Worm (Caenorhabditis elegans) whole organism, L1 larva: ENCODE results near the gene F14D7.9.

Source experiments
- F16B12.6 ChIP-seq: fragments of 150-350 bp; optimal IDR thresholded peaks from 2 replicates; lab custom pipeline; 2014; ENCODE audit warnings: missing biosample characterization, missing genetic modification characterization
- aha-1 ChIP-seq: fragments of 150-350 bp; optimal IDR thresholded peaks from 2 replicates; lab custom pipeline; 2014; ENCODE audit warnings: missing biosample characterization, missing genetic modification characterization
- alr-1 ChIP-seq: fragments of 200-800 bp; sonication (Bioruptor generic); optimal IDR thresholded peaks from 2 replicates; lab custom pipeline; 2018; ENCODE audit warnings: borderline replicate concordance, mild to moderate bottlenecking, missing genetic modification characterization, missing compliant biosample characterization
- aly-2 ChIP-seq: fragments of 150-350 bp; optimal IDR thresholded peaks from 2 replicates; lab custom pipeline; 2014; ENCODE audit warnings: missing biosample characterization, missing genetic modification characterization
- ama-1 ChIP-seq: fragments of 150-350 bp; optimal IDR thresholded peaks from 2 replicates; lab custom pipeline; 2014
- ceh-63 ChIP-seq: fragments of 200-800 bp; sonication (Bioruptor generic); optimal IDR thresholded peaks from 2 replicates; lab custom pipeline; 2018; ENCODE audit warnings: mild to moderate bottlenecking, missing genetic modification characterization, missing compliant biosample characterization
- ceh-8 ChIP-seq: fragments of 200-800 bp; sonication (Bioruptor generic); optimal IDR thresholded peaks from 2 replicates; lab custom pipeline; 2018; ENCODE audit warnings: mild to moderate bottlenecking, missing genetic modification characterization, moderate library complexity, missing compliant biosample characterization
- ceh-88 ChIP-seq: fragments of 200-800 bp; sonication (Bioruptor generic); IDR thresholded peaks from 2 replicates; pipeline ENCODE4 v1.3.6; 2022; ENCODE audit warnings: missing genetic modification characterization, missing compliant biosample characterization
- dpl-1 ChIP-seq, 3 experiments: fragments of 150-350 bp in 2 of 3; sonication (generic microtip) in 1 of 3; optimal IDR thresholded peaks; 2 replicates each; lab custom pipeline; 2014 to 2017; ENCODE audit warnings: missing biosample characterization in 3 of 3, missing genetic modification characterization in 3 of 3, missing genetic modification reagents in 3 of 3
- efl-1 ChIP-seq, 4 experiments: fragments of 150-350 bp; optimal IDR thresholded peaks in 3 of 4; peaks in 1 of 4; 1 replicate in 1 of 4; 2 replicates in 3 of 4; lab custom pipeline; 2014; ENCODE audit warnings: missing biosample characterization in 2 of 4, missing genetic modification characterization in 2 of 4, missing genetic modification reagents in 2 of 4
- efl-3 ChIP-seq: fragments of 200-800 bp; sonication (Bioruptor generic); optimal IDR thresholded peaks from 2 replicates; lab custom pipeline; 2018; ENCODE audit warnings: mild to moderate bottlenecking, missing genetic modification characterization, missing compliant biosample characterization
- egl-27 ChIP-seq, 2 experiments: fragments of 150-350 bp in 1 of 2; sonication (generic microtip); optimal IDR thresholded peaks; 3 replicates each; lab custom pipeline; 2017 to 2018; ENCODE audit warnings: missing biosample characterization in 2 of 2, missing genetic modification characterization in 2 of 2, missing genetic modification reagents in 2 of 2
- elt-2 ChIP-seq: sonication (generic microtip); optimal IDR thresholded peaks from 2 replicates; lab custom pipeline; 2016; ENCODE audit warnings: missing genetic modification characterization, mild to moderate bottlenecking, inconsistent platforms, missing compliant biosample characterization, missing genetic modification reagents
- elt-3 ChIP-seq, 6 experiments: fragments of 150-350 bp in 1 of 6; sonication (generic microtip); optimal IDR thresholded peaks; 2 replicates each; lab custom pipeline; 2017 to 2018; ENCODE audit warnings: missing biosample characterization in 6 of 6, missing genetic modification characterization in 6 of 6, inconsistent platforms in 1 of 6
- fkh-10 ChIP-seq: sonication (generic microtip); optimal IDR thresholded peaks from 2 replicates; lab custom pipeline; 2017; ENCODE audit warnings: missing biosample characterization, missing genetic modification reagents, missing genetic modification characterization
- fkh-4 ChIP-seq: sonication (generic microtip); optimal IDR thresholded peaks from 2 replicates; lab custom pipeline; 2016; ENCODE audit warnings: missing compliant biosample characterization, missing genetic modification characterization, borderline replicate concordance
- fkh-8 ChIP-seq: sonication (generic microtip); optimal IDR thresholded peaks from 2 replicates; lab custom pipeline; 2016; ENCODE audit warnings: mild to moderate bottlenecking, missing genetic modification characterization, missing compliant biosample characterization
- hlh-17 ChIP-seq: fragments of 200-800 bp; sonication (Bioruptor generic); optimal IDR thresholded peaks from 2 replicates; lab custom pipeline; 2018; ENCODE audit warnings: missing genetic modification characterization, mild to moderate bottlenecking, missing compliant biosample characterization, moderate library complexity, borderline replicate concordance
- irx-1 ChIP-seq: sonication (generic microtip); optimal IDR thresholded peaks from 2 replicates; lab custom pipeline; 2016; ENCODE audit warnings: missing genetic modification characterization, missing compliant biosample characterization
- lin-15B ChIP-seq: fragments of 150-350 bp; sonication (generic microtip); optimal IDR thresholded peaks from 3 replicates; lab custom pipeline; 2014; ENCODE audit warnings: missing biosample characterization, missing genetic modification characterization
- lin-35 ChIP-seq, 2 experiments: fragments of 150-350 bp; optimal IDR thresholded peaks; 2 replicates each; lab custom pipeline; 2014; ENCODE audit warnings: missing biosample characterization in 2 of 2, missing genetic modification characterization in 2 of 2, missing genetic modification reagents in 2 of 2
- lin-39 ChIP-seq: fragments of 150-350 bp; optimal IDR thresholded peaks from 2 replicates; lab custom pipeline; 2014; ENCODE audit warnings: missing biosample characterization, missing genetic modification reagents, missing genetic modification characterization
- mab-9 ChIP-seq: fragments of 200-800 bp; sonication (Bioruptor generic); IDR thresholded peaks from 2 replicates; pipeline ENCODE4 v1.3.6; 2022; ENCODE audit warnings: missing genetic modification reagents, missing genetic modification characterization, missing compliant biosample characterization
- mdl-1 ChIP-seq, 2 experiments: fragments of 150-350 bp; optimal IDR thresholded peaks; 2 replicates each; lab custom pipeline; 2014 to 2017; ENCODE audit warnings: missing biosample characterization in 2 of 2, missing genetic modification characterization in 2 of 2, inconsistent platforms in 1 of 2
- mef-2 ChIP-seq: fragments of 150-350 bp; optimal IDR thresholded peaks from 2 replicates; lab custom pipeline; 2014; ENCODE audit warnings: missing biosample characterization, missing genetic modification characterization
- mep-1 ChIP-seq: fragments of 150-350 bp; optimal IDR thresholded peaks from 2 replicates; lab custom pipeline; 2014; ENCODE audit warnings: missing biosample characterization, missing genetic modification characterization
- nhr-11 ChIP-seq: fragments of 150-350 bp; optimal IDR thresholded peaks from 2 replicates; lab custom pipeline; 2014; ENCODE audit warnings: missing biosample characterization, missing genetic modification characterization
- nhr-12 ChIP-seq: sonication (generic microtip); optimal IDR thresholded peaks from 2 replicates; lab custom pipeline; 2017; ENCODE audit warnings: missing biosample characterization, missing genetic modification characterization
- nhr-20 ChIP-seq: sonication (generic microtip); optimal IDR thresholded peaks from 2 replicates; lab custom pipeline; 2016; ENCODE audit warnings: mild to moderate bottlenecking, missing genetic modification characterization, missing compliant biosample characterization
- nhr-237 ChIP-seq: fragments of 150-350 bp; optimal IDR thresholded peaks from 2 replicates; lab custom pipeline; 2014; ENCODE audit warnings: missing biosample characterization, missing genetic modification characterization
- nhr-28 ChIP-seq: fragments of 150-350 bp; optimal IDR thresholded peaks from 2 replicates; lab custom pipeline; 2014; ENCODE audit warnings: missing biosample characterization, missing genetic modification characterization
- nhr-47 ChIP-seq: sonication (generic microtip); optimal IDR thresholded peaks from 2 replicates; lab custom pipeline; 2016; ENCODE audit warnings: mild to moderate bottlenecking, missing genetic modification characterization, moderate library complexity, missing compliant biosample characterization
- nhr-77 ChIP-seq: fragments of 150-350 bp; optimal IDR thresholded peaks from 2 replicates; lab custom pipeline; 2014; ENCODE audit warnings: missing biosample characterization, missing genetic modification characterization
- nhr-85 ChIP-seq: sonication (generic microtip); peaks from one replicate; lab custom pipeline; 2016; ENCODE audit warnings: missing genetic modification characterization, inconsistent platforms, missing compliant biosample characterization
- pag-3 ChIP-seq: sonication (generic microtip); optimal IDR thresholded peaks from 2 replicates; lab custom pipeline; 2017; ENCODE audit warnings: missing genetic modification characterization, mild to moderate bottlenecking, missing compliant biosample characterization, antibody characterized with exemption, borderline replicate concordance; ENCODE audit not compliant: insufficient read depth
- pax-3 ChIP-seq: fragments of 200-800 bp; sonication (Bioruptor generic); optimal IDR thresholded peaks from 2 replicates; lab custom pipeline; 2018; ENCODE audit warnings: mild to moderate bottlenecking, missing genetic modification characterization, moderate library complexity, missing compliant biosample characterization
- rnt-1 ChIP-seq: sonication (generic microtip); optimal IDR thresholded peaks from 2 replicates; lab custom pipeline; 2016; ENCODE audit warnings: mild to moderate bottlenecking, missing genetic modification characterization, moderate library complexity, missing compliant biosample characterization
- snpc-4 ChIP-seq: fragments of 150-350 bp; optimal IDR thresholded peaks from 2 replicates; lab custom pipeline; 2014; ENCODE audit warnings: missing biosample characterization, missing genetic modification characterization
- snu-23 ChIP-seq: sonication (generic microtip); optimal IDR thresholded peaks from 2 replicates; lab custom pipeline; 2016; ENCODE audit warnings: missing genetic modification characterization, missing compliant biosample characterization
- sox-4 ChIP-seq: sonication (generic microtip); optimal IDR thresholded peaks from 2 replicates; lab custom pipeline; 2016; ENCODE audit warnings: missing genetic modification characterization, missing compliant biosample characterization
- sup-37 ChIP-seq: fragments of 200-800 bp; sonication (Bioruptor generic); optimal IDR thresholded peaks from 2 replicates; lab custom pipeline; 2018; ENCODE audit warnings: mild to moderate bottlenecking, missing genetic modification characterization, missing compliant biosample characterization
- swsn-7 ChIP-seq: sonication (generic microtip); optimal IDR thresholded peaks from 2 replicates; lab custom pipeline; 2016; ENCODE audit warnings: missing genetic modification characterization, missing compliant biosample characterization
- tlp-1 ChIP-seq: fragments of 150-350 bp; optimal IDR thresholded peaks from 2 replicates; lab custom pipeline; 2014; ENCODE audit warnings: missing biosample characterization, missing genetic modification characterization
- unc-30 ChIP-seq: sonication (generic microtip); optimal IDR thresholded peaks from 2 replicates; lab custom pipeline; 2017; ENCODE audit warnings: missing biosample characterization, missing genetic modification characterization
- unc-62 ChIP-seq: fragments of 150-350 bp; optimal IDR thresholded peaks from 2 replicates; lab custom pipeline; 2014; ENCODE audit warnings: missing biosample characterization, missing genetic modification reagents, missing genetic modification characterization
- unc-86 ChIP-seq: sonication (generic microtip); optimal IDR thresholded peaks from 2 replicates; lab custom pipeline; 2016; ENCODE audit warnings: missing genetic modification characterization, missing compliant biosample characterization
- unc-98 ChIP-seq: fragments of 200-800 bp; sonication (Bioruptor generic); IDR thresholded peaks from 2 replicates; pipeline ENCODE4 v1.3.6; 2022; ENCODE audit warnings: missing genetic modification characterization, missing compliant biosample characterization
- zag-1 ChIP-seq: fragments of 150-350 bp; optimal IDR thresholded peaks from 2 replicates; lab custom pipeline; 2014; ENCODE audit warnings: missing biosample characterization, missing genetic modification characterization
- zip-4 ChIP-seq: fragments of 200-800 bp; sonication (Bioruptor generic); optimal IDR thresholded peaks from 2 replicates; lab custom pipeline; 2018; ENCODE audit warnings: mild to moderate bottlenecking, missing genetic modification characterization, moderate library complexity, missing compliant biosample characterization
- ztf-11 ChIP-seq, 2 experiments: sonication (generic microtip); optimal IDR thresholded peaks; 2 replicates each; lab custom pipeline; 2016 to 2017; ENCODE audit warnings: missing genetic modification characterization in 2 of 2, missing biosample characterization in 1 of 2, missing compliant biosample characterization in 1 of 2

Gene F14D7.9

ce11 chrV:14320730-14321319 is 26.3 kb downstream of the F14D7.9 start:
- TF ChIP-seq efl-1 (optimal IDR thresholded peaks at IDR 0.05; lab: Kevin White, UChicago) (no peak), efl-1 (GFP tag; optimal IDR thresholded peaks at IDR 0.05 in 1 of 2; lab: Kevin White, UChicago) (peak in 1 of 2 experiments; percentile 61), hlh-17 (no peak)

ce11 chrV:14322743-14323142 is 28.2 kb downstream of the F14D7.9 start, which contains the start of gene F47B8.3:
Gene F47B8.3, minus strand, starts transcription at chrV:14323003.
- TF ChIP-seq snu-23 (GFP tag; lab: Kevin White, UChicago) (peak; percentile 68), ceh-88 (GFP tag; lab: Robert Waterston, UW) (no peak), nhr-47 (tag; lab: Kevin White, UChicago) (peak; percentile 51), unc-30 (tag; lab: Kevin White, UChicago) (no peak), nhr-11 (tag; lab: Kevin White, UChicago) (no peak), alr-1 (no peak), pax-3 (tag; lab: Kevin White, UChicago) (no peak), irx-1 (tag; lab: Kevin White, UChicago) (no peak), egl-27 (tag; optimal IDR thresholded peaks at IDR 0.05; lab: Kevin White, UChicago) (no peak), hlh-17 (no peak), sox-4 (tag; lab: Kevin White, UChicago) (no peak), pag-3 (peak; percentile 93), rnt-1 (tag; lab: Kevin White, UChicago) (peak; percentile 47), F16B12.6 (tag; lab: Kevin White, UChicago) (no peak), nhr-12 (no peak), mdl-1 (tag; optimal IDR thresholded peaks at IDR 0.05; lab: Kevin White, UChicago) (peak in 1 of 2 experiments; percentile 59), unc-98 (no peak), snpc-4 (tag; lab: Kevin White, UChicago) (peak; percentile 55), swsn-7 (tag; lab: Kevin White, UChicago) (peak; percentile 40), unc-62 (GFP tag; lab: Kevin White, UChicago) (no peak), elt-2 (tag; lab: Kevin White, UChicago) (no peak), tlp-1 (tag; lab: Kevin White, UChicago) (no peak), efl-3 (GFP tag; lab: Kevin White, UChicago) (no peak), dpl-1 (GFP tag; optimal IDR thresholded peaks at IDR 0.05; lab: Kevin White, UChicago) (peak; percentile 20 to 43 (median 23)), mab-9 (no peak), sup-37 (GFP tag; lab: Kevin White, UChicago) (no peak), lin-39 (tag; lab: Kevin White, UChicago) (no peak), lin-35 (GFP tag; optimal IDR thresholded peaks at IDR 0.05; lab: Kevin White, UChicago) (peak; percentile 52 to 57), nhr-85 (tag; lab: Kevin White, UChicago) (no peak), nhr-20 (peak; percentile 53), ztf-11 (tag; optimal IDR thresholded peaks at IDR 0.05; lab: Kevin White, UChicago) (no peak), mep-1 (tag; lab: Kevin White, UChicago) (peak; percentile 77), zag-1 (tag; lab: Kevin White, UChicago) (no peak), ceh-63 (GFP tag; lab: Kevin White, UChicago) (no peak), lin-15B (no peak), fkh-10 (no peak), nhr-237 (tag; lab: Kevin White, UChicago) (no peak), fkh-8 (tag; lab: Kevin White, UChicago) (peak; percentile 85), aha-1 (no peak), fkh-4 (tag; lab: Kevin White, UChicago) (no peak), nhr-28 (no peak), mef-2 (tag; lab: Kevin White, UChicago) (no peak), elt-3 (tag; optimal IDR thresholded peaks at IDR 0.05; lab: Kevin White, UChicago) (no peak), zip-4 (no peak), aly-2 (no peak), nhr-77 (no peak), unc-86 (tag; lab: Kevin White, UChicago) (no peak), ama-1 (no peak), ceh-8 (GFP tag; lab: Kevin White, UChicago) (no peak)
